Worm (Caenorhabditis elegans) whole organism, L1 larva: ENCODE data around the gene nra-4.

ENCODE experiments used
- C16A3.4 ChIP-seq: fragments of 150-350 bp; optimal IDR thresholded peaks from 2 replicates; lab custom pipeline; 2014; ENCODE audit warnings: missing biosample characterization, missing genetic modification characterization
- aly-2 ChIP-seq: fragments of 150-350 bp; optimal IDR thresholded peaks from 2 replicates; lab custom pipeline; 2014; ENCODE audit warnings: missing biosample characterization, missing genetic modification characterization
- ceh-90 ChIP-seq: sonication (generic microtip); optimal IDR thresholded peaks from 2 replicates; lab custom pipeline; 2016; ENCODE audit warnings: missing genetic modification characterization, missing compliant biosample characterization
- ces-1 ChIP-seq: fragments of 150-350 bp; optimal IDR thresholded peaks from 2 replicates; lab custom pipeline; 2014; ENCODE audit warnings: missing biosample characterization, missing genetic modification reagents, missing genetic modification characterization
- nhr-12 ChIP-seq: sonication (generic microtip); optimal IDR thresholded peaks from 2 replicates; lab custom pipeline; 2017; ENCODE audit warnings: missing biosample characterization, missing genetic modification characterization
- nhr-28 ChIP-seq: fragments of 150-350 bp; optimal IDR thresholded peaks from 2 replicates; lab custom pipeline; 2014; ENCODE audit warnings: missing biosample characterization, missing genetic modification characterization
- pax-3 ChIP-seq: fragments of 200-800 bp; sonication (Bioruptor generic); optimal IDR thresholded peaks from 2 replicates; lab custom pipeline; 2018; ENCODE audit warnings: mild to moderate bottlenecking, missing genetic modification characterization, moderate library complexity, missing compliant biosample characterization
- skn-1 ChIP-seq: fragments of 150-350 bp; optimal IDR thresholded peaks from 2 replicates; lab custom pipeline; 2014; ENCODE audit warnings: missing biosample characterization, missing genetic modification characterization
- sup-37 ChIP-seq: fragments of 200-800 bp; sonication (Bioruptor generic); optimal IDR thresholded peaks from 2 replicates; lab custom pipeline; 2018; ENCODE audit warnings: mild to moderate bottlenecking, missing genetic modification characterization, missing compliant biosample characterization
- swsn-7 ChIP-seq: sonication (generic microtip); optimal IDR thresholded peaks from 2 replicates; lab custom pipeline; 2016; ENCODE audit warnings: missing genetic modification characterization, missing compliant biosample characterization
- unc-130 ChIP-seq: fragments of 150-350 bp; optimal IDR thresholded peaks from 2 replicates; lab custom pipeline; 2017; ENCODE audit warnings: missing biosample characterization, missing genetic modification characterization, inconsistent platforms

ce11 chrV:1051651-1052050 is 3.3 kb upstream of the nra-4 start:
- TF ChIP-seq ces-1 (GFP tag; lab: Kevin White, UChicago) (no peak), nhr-28 (tag; lab: Kevin White, UChicago) (no peak), aly-2 (no peak), sup-37 (GFP tag; lab: Kevin White, UChicago) (no peak), pax-3 (tag; lab: Kevin White, UChicago) (no peak), nhr-12 (tag; lab: Kevin White, UChicago) (no peak), ceh-90 (no peak), swsn-7 (no peak), skn-1 (tag; lab: Kevin White, UChicago) (no peak), C16A3.4 (tag; lab: Kevin White, UChicago) (no peak), unc-130 (tag; lab: Kevin White, UChicago) (no peak)
